Fruit fly (Drosophila melanogaster) whole organism, embryonic: ENCODE measurements around the gene CG10348.
A peak's percentile ranks its signal among the peaks of the same experiment; 100 is the strongest.

Source experiments
- Bteb2 ChIP-seq: fragments of 200-800 bp; sonication (Bioruptor generic); optimal IDR thresholded peaks from 2 replicates; lab custom pipeline; 2016; ENCODE audit warnings: missing biosample characterization, missing genetic modification characterization
- CG10462 ChIP-seq: fragments of 200-800 bp; sonication (Bioruptor generic); optimal IDR thresholded peaks from 2 replicates; lab custom pipeline; 2016; ENCODE audit warnings: missing biosample characterization, missing genetic modification characterization
- CG12219 ChIP-seq: fragments of 200-800 bp; sonication (Bioruptor generic); optimal IDR thresholded peaks from 3 replicates; lab custom pipeline; 2018; ENCODE audit warnings: missing biosample characterization, mild to moderate bottlenecking, missing genetic modification characterization
- CG12391 ChIP-seq: fragments of 200-800 bp; sonication (Bioruptor generic); optimal IDR thresholded peaks from 3 replicates; lab custom pipeline; 2018; ENCODE audit warnings: missing biosample characterization, mild to moderate bottlenecking, missing genetic modification characterization, moderate library complexity
- CG12659 ChIP-seq: fragments of 200-800 bp; sonication (Bioruptor generic); optimal IDR thresholded peaks from 3 replicates; lab custom pipeline; 2017; ENCODE audit warnings: mild to moderate bottlenecking, missing biosample characterization, missing genetic modification reagents, missing genetic modification characterization
- CG17802 ChIP-seq: fragments of 200-800 bp; sonication (Bioruptor generic); optimal IDR thresholded peaks from 2 replicates; lab custom pipeline; 2018; ENCODE audit warnings: missing biosample characterization, mild to moderate bottlenecking, missing genetic modification characterization, moderate library complexity
- CG18262 ChIP-seq: fragments of 200-800 bp; optimal IDR thresholded peaks from 3 replicates; lab custom pipeline; 2019; ENCODE audit warnings: missing biosample characterization, mild to moderate bottlenecking, missing genetic modification characterization, moderate library complexity
- CG1832 ChIP-seq: fragments of 200-800 bp; sonication (Bioruptor generic); optimal IDR thresholded peaks from 2 replicates; lab custom pipeline; 2017; ENCODE audit warnings: missing biosample characterization, mild to moderate bottlenecking, missing genetic modification characterization, inconsistent platforms
- CG2199 ChIP-seq: fragments of 200-800 bp; sonication (Bioruptor generic); IDR thresholded peaks from 3 replicates; pipeline ENCODE4 v1.3.6; 2022; ENCODE audit warnings: missing biosample characterization, missing genetic modification characterization
- CG2202 ChIP-seq: fragments of 200-800 bp; sonication (Bioruptor generic); optimal IDR thresholded peaks from 2 replicates; lab custom pipeline; 2018; ENCODE audit warnings: missing biosample characterization, mild to moderate bottlenecking, missing genetic modification characterization
- CG2712 ChIP-seq: fragments of 200-800 bp; optimal IDR thresholded peaks from 3 replicates; lab custom pipeline; 2019; ENCODE audit warnings: missing biosample characterization, mild to moderate bottlenecking, missing genetic modification characterization, moderate library complexity
- CG32532 ChIP-seq: fragments of 200-800 bp; sonication (Bioruptor generic); IDR thresholded peaks from 2 replicates; pipeline ENCODE4 v1.3.6; 2022; ENCODE audit warnings: missing biosample characterization, missing genetic modification characterization
- CG3995 ChIP-seq: fragments of 200-800 bp; sonication (Bioruptor generic); optimal IDR thresholded peaks from 3 replicates; lab custom pipeline; 2016; ENCODE audit warnings: missing biosample characterization, missing genetic modification characterization
- CG7839 ChIP-seq: fragments of 200-800 bp; sonication (Bioruptor generic); optimal IDR thresholded peaks from 3 replicates; lab custom pipeline; 2018; ENCODE audit warnings: missing biosample characterization, mild to moderate bottlenecking, missing genetic modification characterization, moderate library complexity
- CG8290 ChIP-seq, 3 experiments: fragments of 200-800 bp; sonication (Bioruptor generic); optimal IDR thresholded peaks; 2 replicates each; lab custom pipeline; 2016 to 2019; ENCODE audit warnings: missing biosample characterization in 3 of 3, missing genetic modification characterization in 3 of 3, mild to moderate bottlenecking in 2 of 3, moderate library complexity in 1 of 3
- CG9727 ChIP-seq: fragments of 200-800 bp; sonication (Bioruptor generic); optimal IDR thresholded peaks from 3 replicates; lab custom pipeline; 2017; ENCODE audit warnings: missing biosample characterization, mild to moderate bottlenecking, missing genetic modification characterization
- CrebB ChIP-seq: fragments of 200-800 bp; sonication (Bioruptor generic); optimal IDR thresholded peaks from 3 replicates; lab custom pipeline; 2018; ENCODE audit warnings: missing biosample characterization, mild to moderate bottlenecking, missing genetic modification characterization
- Dad ChIP-seq: fragments of 200-800 bp; sonication (Bioruptor generic); optimal IDR thresholded peaks from 3 replicates; lab custom pipeline; 2016; ENCODE audit warnings: missing biosample characterization, missing genetic modification characterization
- Dfd ChIP-seq, 2 experiments: fragments of >200 bp; optimal IDR thresholded peaks; 2 replicates each; lab custom pipeline; 2017; ENCODE audit warnings: missing biosample characterization in 2 of 2, missing genetic modification characterization in 2 of 2
- Dip3 ChIP-seq: fragments of 200-800 bp; sonication (Bioruptor generic); optimal IDR thresholded peaks from 3 replicates; lab custom pipeline; 2016; ENCODE audit warnings: missing biosample characterization, missing genetic modification characterization
- Hmr ChIP-seq: fragments of 200-800 bp; sonication (Bioruptor generic); optimal IDR thresholded peaks from 3 replicates; lab custom pipeline; 2017; ENCODE audit warnings: mild to moderate bottlenecking, missing biosample characterization, missing genetic modification reagents, missing genetic modification characterization
- Hr3 ChIP-seq: fragments of 200-800 bp; sonication (Bioruptor generic); optimal IDR thresholded peaks from 3 replicates; lab custom pipeline; 2016; ENCODE audit warnings: missing biosample characterization, missing genetic modification characterization
- Kr ChIP-seq: fragments of 200-800 bp; sonication (Bioruptor generic); optimal IDR thresholded peaks from 2 replicates; lab custom pipeline; 2017; ENCODE audit warnings: missing biosample characterization, mild to moderate bottlenecking, missing genetic modification characterization
- Nf-YA ChIP-seq: fragments of 200-800 bp; sonication (Bioruptor generic); IDR thresholded peaks from 2 replicates; pipeline ENCODE4 v1.3.6; 2022; ENCODE audit warnings: missing biosample characterization, missing genetic modification characterization
- Nf-YC ChIP-seq: fragments of 200-800 bp; optimal IDR thresholded peaks from 3 replicates; lab custom pipeline; 2019; ENCODE audit warnings: missing biosample characterization, mild to moderate bottlenecking, missing genetic modification characterization, moderate library complexity
- Rfx ChIP-seq: fragments of 200-800 bp; sonication (Bioruptor generic); IDR thresholded peaks from 2 replicates; pipeline ENCODE4 v1.3.6; 2022; ENCODE audit warnings: missing biosample characterization, missing genetic modification characterization
- Usf ChIP-seq: fragments of 200-800 bp; sonication (Bioruptor generic); optimal IDR thresholded peaks from 2 replicates; lab custom pipeline; 2017; ENCODE audit warnings: missing genotype, missing biosample characterization, missing genetic modification characterization
- ab ChIP-seq: fragments of 200-800 bp; sonication (Bioruptor generic); optimal IDR thresholded peaks from 2 replicates; lab custom pipeline; 2016; ENCODE audit warnings: missing biosample characterization, missing genetic modification characterization
- ac ChIP-seq: fragments of 200-800 bp; sonication (Bioruptor generic); optimal IDR thresholded peaks from 3 replicates; lab custom pipeline; 2017; ENCODE audit warnings: missing biosample characterization, mild to moderate bottlenecking, missing genetic modification characterization
- ase ChIP-seq: fragments of 200-800 bp; sonication (Bioruptor generic); IDR thresholded peaks from 3 replicates; pipeline ENCODE4 v1.3.6; 2022; ENCODE audit warnings: missing biosample characterization, missing genetic modification characterization
- bbx ChIP-seq: fragments of 200-800 bp; sonication (Bioruptor generic); IDR thresholded peaks from 2 replicates; pipeline ENCODE4 v1.3.6; 2022; ENCODE audit warnings: missing biosample characterization, missing genetic modification characterization; ENCODE audit not compliant: partially characterized antibody
- da ChIP-seq: fragments of 200-800 bp; sonication (Bioruptor generic); optimal IDR thresholded peaks from 2 replicates; lab custom pipeline; 2016; ENCODE audit warnings: missing biosample characterization, missing genetic modification characterization
- dati ChIP-seq: fragments of 200-800 bp; sonication (Bioruptor generic); IDR thresholded peaks from 2 replicates; pipeline ENCODE4 v1.3.6; 2022; ENCODE audit warnings: missing biosample characterization, missing genetic modification characterization
- grn ChIP-seq: fragments of 200-800 bp; sonication (Bioruptor generic); optimal IDR thresholded peaks from 3 replicates; lab custom pipeline; 2017; ENCODE audit warnings: missing biosample characterization, missing genetic modification characterization
- inv ChIP-seq: fragments of 200-800 bp; sonication (Bioruptor generic); IDR thresholded peaks from 2 replicates; pipeline ENCODE4 v1.3.6; 2022; ENCODE audit warnings: missing biosample characterization, missing genetic modification characterization; ENCODE audit not compliant: partially characterized antibody
- lola ChIP-seq, 3 experiments: fragments of >200 bp in 2 of 3; fragments of 200-800 bp in 1 of 3; sonication (Bioruptor generic) in 1 of 3; optimal IDR thresholded peaks; 2 replicates each; lab custom pipeline; 2017 to 2019; ENCODE audit warnings: missing biosample characterization in 3 of 3, missing genetic modification characterization in 3 of 3, mild to moderate bottlenecking in 1 of 3, moderate library complexity in 1 of 3
- otp ChIP-seq: fragments of 200-800 bp; sonication (Bioruptor generic); IDR thresholded peaks from 3 replicates; pipeline ENCODE4, ENCODE4 v1.3.6; 2022; ENCODE audit warnings: missing biosample characterization, missing genetic modification characterization
- ro ChIP-seq: fragments of 200-800 bp; sonication (Bioruptor generic); IDR thresholded peaks from 2 replicates; pipeline ENCODE4 v1.3.6; 2022; ENCODE audit warnings: missing biosample characterization, missing genetic modification characterization
- run ChIP-seq: fragments of 200-800 bp; sonication (Bioruptor generic); optimal IDR thresholded peaks from 3 replicates; lab custom pipeline; 2018; ENCODE audit warnings: missing biosample characterization, mild to moderate bottlenecking, missing genetic modification characterization
- schlank ChIP-seq: fragments of 200-800 bp; sonication (Bioruptor generic); optimal IDR thresholded peaks from 2 replicates; lab custom pipeline; 2018; ENCODE audit warnings: missing biosample characterization, mild to moderate bottlenecking, missing genetic modification characterization
- sens ChIP-seq: fragments of 200-800 bp; sonication (Bioruptor generic); peaks from one replicate; lab custom pipeline; 2016; ENCODE audit warnings: missing biosample characterization, missing genetic modification characterization
- slp2 ChIP-seq: fragments of 200-800 bp; sonication (Bioruptor generic); optimal IDR thresholded peaks from 2 replicates; lab custom pipeline; 2016; ENCODE audit warnings: missing biosample characterization, missing genetic modification characterization
- stc ChIP-seq: fragments of 200-800 bp; sonication (Bioruptor generic); IDR thresholded peaks from 2 replicates; pipeline ENCODE4 v1.3.6; 2022; ENCODE audit warnings: missing biosample characterization, missing genetic modification characterization
- tll ChIP-seq, 2 experiments: fragments of 200-800 bp in 1 of 2; fragments of >200 bp in 1 of 2; sonication (Bioruptor generic) in 1 of 2; optimal IDR thresholded peaks; 2 replicates each; lab custom pipeline; 2017 to 2019; ENCODE audit warnings: missing biosample characterization in 2 of 2, missing genetic modification characterization in 2 of 2, mild to moderate bottlenecking in 1 of 2, moderate library complexity in 1 of 2
- toy ChIP-seq: fragments of 200-800 bp; sonication (Bioruptor generic); IDR thresholded peaks from 2 replicates; pipeline ENCODE4 v1.3.6; 2022; ENCODE audit warnings: missing biosample characterization, missing genetic modification characterization
- twi ChIP-seq: fragments of 200-800 bp; optimal IDR thresholded peaks from 2 replicates; lab custom pipeline; 2019; ENCODE audit warnings: missing biosample characterization, mild to moderate bottlenecking, missing genetic modification characterization, moderate library complexity
- unc-4 ChIP-seq: fragments of 200-800 bp; sonication (Bioruptor generic); IDR thresholded peaks from 2 replicates; pipeline ENCODE4 v1.3.6; 2022; ENCODE audit warnings: missing biosample characterization, missing genetic modification characterization; ENCODE audit not compliant: partially characterized antibody
- usp ChIP-seq: fragments of >200 bp; optimal IDR thresholded peaks from 2 replicates; lab custom pipeline; 2017; ENCODE audit warnings: missing biosample characterization, missing genetic modification characterization

CG10348 gene

dm6 chr2L:18702721-18703488, 29.4 kb downstream of the CG10348 start, which contains the start of the genes CG10376 and CG10343 (continued):
- peak; percentile 16 for TF ChIP-seq CG3995
- peak; percentile 51 for TF ChIP-seq schlank (tag; lab: Kevin White, UChicago)
- TF ChIP-seq dati (GFP tag; lab: Robert Waterston, UW): no peak
- TF ChIP-seq CG7839 (tag; lab: Kevin White, UChicago): peak; percentile 95
- TF ChIP-seq Kr (GFP tag; lab: Kevin White, UChicago): peak; percentile 15
- TF ChIP-seq ase (GFP tag; lab: Robert Waterston, UW): peak; percentile 62; the same call in 1 of the 3 replicates
- TF ChIP-seq run (tag; lab: Kevin White, UChicago): peak; percentile 66
- TF ChIP-seq sens: peak; percentile 92
- TF ChIP-seq CG8290 (GFP tag; optimal IDR thresholded peaks at IDR 0.05; lab: Kevin White, UChicago): peak; percentile 69
- peak in 1 of 2 experiments; percentile 45 for TF ChIP-seq CG8290 (tag; optimal IDR thresholded peaks at IDR 0.05; lab: Kevin White, UChicago)
- TF ChIP-seq CG17802 (tag; lab: Kevin White, UChicago): peak; percentile 95
- TF ChIP-seq CG1832: no peak
- peak; percentile 84 for TF ChIP-seq bbx (GFP tag; lab: Robert Waterston, UW)
- TF ChIP-seq Nf-YC: peak; percentile 89
- TF ChIP-seq unc-4 (GFP tag; lab: Robert Waterston, UW): peak; percentile 40; the same call in 1 of the 2 replicates
- peak; percentile 50 for TF ChIP-seq grn (GFP tag; lab: Kevin White, UChicago)
- TF ChIP-seq Dfd (GFP tag; optimal IDR thresholded peaks at IDR 0.05; lab: Kevin White, UChicago): peak; percentile 21 to 90
- peak; percentile 88 for TF ChIP-seq Rfx (GFP tag; lab: Robert Waterston, UW)
- TF ChIP-seq Hmr (GFP tag; lab: Kevin White, UChicago): peak; percentile 90
- peak; percentile 66 for TF ChIP-seq CG2202 (tag; lab: Kevin White, UChicago)
- peak; percentile 4 for TF ChIP-seq CG12219 (GFP tag; lab: Kevin White, UChicago)
- TF ChIP-seq twi (tag; lab: Kevin White, UChicago): peak; percentile 90
- no peak for TF ChIP-seq inv (GFP tag; lab: Robert Waterston, UW)
- peak in 2 of 3 experiments; percentile 94 to 98 for TF ChIP-seq lola (GFP tag; optimal IDR thresholded peaks at IDR 0.05; lab: Kevin White, UChicago)
- TF ChIP-seq CG18262: peak; percentile 93
- peak; percentile 90 for TF ChIP-seq Usf (GFP tag; lab: Kevin White, UChicago)
- no peak for TF ChIP-seq CG2199 (GFP tag; lab: Robert Waterston, UW)
- no peak for TF ChIP-seq da
- TF ChIP-seq CG2712 (tag; lab: Kevin White, UChicago): peak; percentile 95
- no peak for TF ChIP-seq Bteb2
- TF ChIP-seq otp (GFP tag; lab: Robert Waterston, UW): 0 out of 3 replicates have a peak, but pooled peaks have one; percentile 25
- peak; percentile 44; the same call in 1 of the 2 replicates for TF ChIP-seq stc (GFP tag; lab: Robert Waterston, UW)
- TF ChIP-seq tll (GFP tag; optimal IDR thresholded peaks at IDR 0.05; lab: Kevin White, UChicago): peak in 1 of 2 experiments; percentile 58
- TF ChIP-seq CG12391: peak; percentile 96
- TF ChIP-seq CG9727: peak; percentile 89
- peak; percentile 33 for TF ChIP-seq ab
- peak; percentile 90 for TF ChIP-seq CG32532
- TF ChIP-seq Dip3 (GFP tag; lab: Kevin White, UChicago): peak; percentile 65
- peak; percentile 39 for TF ChIP-seq slp2 (GFP tag; lab: Kevin White, UChicago)
- no peak for TF ChIP-seq usp
- no peak for TF ChIP-seq ac (GFP tag; lab: Kevin White, UChicago)
- TF ChIP-seq Nf-YA (GFP tag; lab: Robert Waterston, UW): no peak
- TF ChIP-seq CG12659: peak; percentile 94
- TF ChIP-seq toy: no peak; the same call in 1 of the 2 replicates
- peak; percentile 54 for TF ChIP-seq CG10462 (GFP tag; lab: Kevin White, UChicago)
- TF ChIP-seq ro (GFP tag; lab: Robert Waterston, UW): peak; percentile 59
- peak; percentile 54 for TF ChIP-seq Dad
- TF ChIP-seq CrebB (tag; lab: Kevin White, UChicago): peak; percentile 51
- peak; percentile 94 for TF ChIP-seq Hr3 (GFP tag; lab: Kevin White, UChicago)
